Worm (Caenorhabditis elegans) whole organism, L4/young adult: ENCODE results near the gene nspg-7.2.

ENCODE experiments used
- W03F9.2 ChIP-seq: fragments of 150-350 bp; optimal IDR thresholded peaks from 2 replicates; lab custom pipeline; 2014; ENCODE audit warnings: missing biosample characterization, missing genetic modification characterization
- dao-5 ChIP-seq: sonication (generic microtip); optimal IDR thresholded peaks from 2 replicates; lab custom pipeline; 2016; ENCODE audit warnings: missing genotype, missing genetic modification characterization, moderate library complexity, missing compliant biosample characterization
- him-1 ChIP-seq: sonication (generic microtip); optimal IDR thresholded peaks from 2 replicates; lab custom pipeline; 2016; ENCODE audit warnings: missing genotype, missing genetic modification reagents, missing genetic modification characterization, missing compliant biosample characterization

The nspg-7.2 gene

DNA sequence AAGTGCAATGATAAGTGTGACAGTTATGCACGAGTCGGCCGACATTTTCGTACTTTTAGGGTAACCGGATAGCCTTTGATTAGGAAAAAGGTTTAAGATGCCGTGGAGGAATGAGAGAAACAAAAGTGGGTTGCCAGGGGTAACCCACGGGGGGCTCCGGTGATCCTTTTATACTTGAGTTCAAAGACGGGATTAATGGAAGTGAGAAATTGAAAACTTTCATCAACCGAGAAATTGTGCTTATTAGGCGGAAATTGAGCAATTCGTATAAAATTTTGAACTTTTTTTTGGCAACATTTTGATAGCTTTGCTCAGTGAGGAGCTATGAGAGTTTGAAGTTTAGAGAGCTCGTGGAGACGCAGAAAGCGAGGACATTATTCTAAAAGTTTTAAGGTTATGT is 2.6 kb downstream of the nspg-7.2 start, which contains the start of gene Y53G8AM.4:
TSS of gene Y53G8AM.4 (minus strand) at position 101 of the 400 bp plus-strand sequence.
- no peak for TF ChIP-seq him-1 (tag; lab: Kevin White, UChicago)
- TF ChIP-seq dao-5 (tag; lab: Kevin White, UChicago): no peak
- no peak for TF ChIP-seq W03F9.2

DNA sequence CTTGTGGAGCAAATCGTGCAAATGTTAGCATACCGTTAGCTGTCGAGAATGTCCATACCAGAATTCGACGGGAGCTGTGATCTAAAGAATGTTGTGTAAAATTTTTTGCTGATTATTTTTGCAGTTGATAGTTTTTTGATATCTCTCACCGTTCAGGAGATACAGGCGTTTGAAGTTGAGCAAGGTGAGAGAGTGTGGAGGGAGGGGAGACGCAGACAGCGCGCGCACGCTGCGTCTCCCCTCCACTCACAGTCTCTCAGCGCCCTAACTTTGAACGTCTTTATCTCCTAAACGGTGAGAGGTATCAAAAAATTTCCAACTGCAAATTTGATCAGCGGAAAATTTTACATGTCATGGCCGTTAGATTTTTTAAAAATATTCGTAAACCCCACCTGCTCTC is 3.2 kb downstream of the nspg-7.2 start:
- TF ChIP-seq W03F9.2 (no peak), him-1 (tag; lab: Kevin White, UChicago) (no peak), dao-5 (tag; lab: Kevin White, UChicago) (no peak)

DNA sequence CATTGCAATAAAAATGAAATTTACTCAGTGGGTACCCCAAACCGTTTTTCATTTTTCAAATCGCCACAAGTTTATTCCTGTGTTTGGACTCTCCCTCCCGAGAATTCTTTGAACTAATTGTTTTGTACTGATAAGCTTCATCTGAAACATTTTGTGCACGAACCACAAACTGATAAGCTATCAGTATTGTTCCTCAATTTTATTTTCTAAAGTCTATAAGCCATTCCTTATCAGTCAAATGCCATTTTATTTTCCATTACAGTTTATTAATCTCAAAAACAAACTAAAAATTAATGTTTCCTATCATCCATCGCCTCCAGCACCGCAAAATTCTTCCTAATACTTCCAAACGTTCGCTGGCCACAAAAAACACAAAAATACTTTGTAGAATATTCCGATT is 4.5 kb downstream of the nspg-7.2 start:
- TF ChIP-seq W03F9.2 (no peak), him-1 (tag; lab: Kevin White, UChicago) (no peak), dao-5 (tag; lab: Kevin White, UChicago) (no peak)

DNA sequence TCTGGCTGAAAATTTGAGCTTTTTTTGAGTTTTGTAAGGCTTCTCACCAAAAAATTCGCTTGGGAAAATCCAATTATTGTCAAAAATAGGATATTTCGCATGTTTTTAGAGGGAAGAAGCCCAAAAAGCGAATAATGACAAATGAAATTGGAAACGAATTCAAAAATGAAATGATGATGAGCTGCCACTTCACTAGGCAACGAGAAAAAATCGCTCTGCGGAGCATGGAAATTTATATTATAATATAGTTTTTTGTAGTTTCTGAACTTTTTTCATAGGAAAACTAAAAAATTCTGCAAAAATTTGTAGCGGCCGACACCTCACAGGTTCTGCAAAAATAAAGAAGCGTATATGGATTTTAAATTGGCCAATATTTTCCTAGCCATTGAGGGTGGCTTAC is 5.2 kb downstream of the nspg-7.2 start, which contains the start of gene Y53G8AL.3:
TSS of gene Y53G8AL.3 (minus strand) at position 101 of the 400 bp plus-strand sequence.
- TF ChIP-seq W03F9.2 (no peak), him-1 (tag; lab: Kevin White, UChicago) (no peak), dao-5 (tag; lab: Kevin White, UChicago) (no peak)

ce11 chrIII:3250596-3251112 is 7.6 kb downstream of the nspg-7.2 start, which contains the start of gene Y53G8AL.4:
Y53G8AL.4 (minus strand) TSS chrIII:3250646.
- no peak for TF ChIP-seq W03F9.2
- no peak for TF ChIP-seq dao-5 (tag; lab: Kevin White, UChicago)
- no peak for TF ChIP-seq him-1 (tag; lab: Kevin White, UChicago)

DNA sequence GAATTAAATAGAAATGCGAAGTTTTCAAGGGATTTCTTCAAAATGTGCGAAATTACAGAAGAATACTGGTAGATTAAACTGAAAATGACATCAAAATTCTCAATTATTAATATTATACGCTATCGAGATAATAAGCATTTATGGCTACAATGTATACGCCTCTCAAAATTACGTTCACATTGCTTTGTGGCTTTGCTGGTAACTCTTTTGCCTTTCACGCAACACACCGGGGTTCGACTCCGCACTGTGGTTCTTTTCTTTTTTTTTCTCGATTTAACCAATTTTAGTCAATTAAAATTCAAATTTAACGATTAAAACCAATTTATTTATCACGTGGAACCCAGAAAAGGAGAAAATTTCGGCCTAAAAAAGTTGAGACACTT is 9.2 kb downstream of the nspg-7.2 start:
- TF ChIP-seq dao-5 (tag; lab: Kevin White, UChicago) (peak; percentile 61), W03F9.2 (no peak)

ce11 chrIII:3248307-3249037 is 9.7 kb downstream of the nspg-7.2 start, which contains the start of gene nduf-9:
nduf-9 (minus strand) TSS chrIII:3248575.
- peak; percentile 39 for TF ChIP-seq W03F9.2
- no peak for TF ChIP-seq dao-5 (tag; lab: Kevin White, UChicago)

- TF ChIP-seq W03F9.2: no peak
- no peak for TF ChIP-seq him-1 (tag; lab: Kevin White, UChicago)
- TF ChIP-seq dao-5 (tag; lab: Kevin White, UChicago): no peak
Observed at ce11 chrIII:3242379-3242778, 15.8 kb downstream of the nspg-7.2 start.

- TF ChIP-seq dao-5 (tag; lab: Kevin White, UChicago) (no peak), W03F9.2 (no peak), him-1 (tag; lab: Kevin White, UChicago) (no peak)
Observed at ce11 chrIII:3241943-3242342, 16.3 kb downstream of the nspg-7.2 start.

DNA sequence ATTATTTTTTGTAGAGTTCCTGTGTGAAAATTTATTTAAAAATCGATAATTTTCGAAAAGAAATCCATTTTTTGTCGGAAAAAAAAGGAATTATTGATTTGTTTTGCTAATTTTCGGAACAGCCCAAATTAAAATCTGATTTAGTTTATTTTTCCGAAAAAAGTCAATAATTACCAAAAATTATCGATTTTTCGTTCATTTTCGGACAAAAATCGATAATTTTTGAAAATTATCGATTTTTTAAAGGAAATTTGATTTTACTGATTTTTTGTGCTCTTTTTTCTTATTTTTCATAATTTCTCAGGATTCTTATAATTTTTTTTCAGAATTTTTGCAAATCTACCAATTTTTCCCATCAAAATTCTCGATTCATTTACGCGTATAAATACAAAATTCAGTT is 16.8 kb downstream of the nspg-7.2 start:
- TF ChIP-seq him-1 (tag; lab: Kevin White, UChicago): no peak
- TF ChIP-seq dao-5 (tag; lab: Kevin White, UChicago): no peak
- TF ChIP-seq W03F9.2: no peak

- TF ChIP-seq him-1 (tag; lab: Kevin White, UChicago) (no peak), W03F9.2 (no peak), dao-5 (tag; lab: Kevin White, UChicago) (no peak)
Observed at ce11 chrIII:3240893-3241292, 17.3 kb downstream of the nspg-7.2 start.

DNA sequence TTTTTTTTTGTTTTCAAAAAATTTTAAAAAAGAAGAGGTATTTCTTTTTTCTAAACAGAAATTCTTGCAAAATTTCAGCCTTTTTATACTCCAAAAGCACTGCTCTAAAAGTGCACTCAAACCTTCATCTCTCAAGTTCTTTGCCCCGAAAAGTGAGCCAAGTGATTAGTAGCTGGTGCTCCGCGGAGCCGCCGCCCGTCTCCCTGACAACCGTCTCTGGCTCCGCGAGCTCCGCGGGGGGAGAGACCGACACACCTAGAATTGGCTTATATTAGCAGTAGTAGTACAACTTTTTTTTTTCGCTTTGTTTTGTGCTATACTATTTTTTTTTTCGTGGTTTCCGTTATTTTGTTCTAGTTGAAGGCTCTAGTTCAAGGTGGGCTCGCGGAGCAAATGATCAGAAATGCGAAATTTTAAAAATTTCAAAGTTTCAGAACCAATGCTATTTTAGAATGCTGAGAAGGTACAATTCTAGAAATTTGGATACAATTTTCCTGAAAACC is 25.5 kb downstream of the nspg-7.2 start, which contains the start of gene Y53G8AL.1:
TSS of gene Y53G8AL.1 (plus strand) at position 453 of the 503 bp plus-strand sequence.
- TF ChIP-seq dao-5 (tag; lab: Kevin White, UChicago) (no peak), W03F9.2 (no peak), him-1 (tag; lab: Kevin White, UChicago) (no peak)

DNA sequence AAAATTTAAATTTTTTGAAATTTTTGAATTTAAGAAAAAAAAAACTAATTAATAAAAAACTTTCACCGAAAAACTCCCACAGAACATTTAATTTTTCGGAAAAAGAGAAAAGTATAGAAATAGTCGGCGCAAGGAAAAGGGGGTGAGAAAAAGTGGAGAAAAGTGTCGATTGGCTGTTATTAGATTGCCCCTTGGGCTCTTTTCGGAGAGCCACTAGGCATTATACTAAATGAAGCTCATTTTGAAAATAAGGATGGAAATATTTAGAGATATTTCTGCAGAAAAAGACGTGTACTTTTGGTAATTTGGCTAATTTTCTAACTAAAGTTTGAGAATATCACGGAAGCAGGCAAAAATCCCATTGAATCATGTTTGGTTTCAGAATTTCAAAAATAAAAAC is 34.1 kb downstream of the nspg-7.2 start:
- no peak for TF ChIP-seq him-1 (tag; lab: Kevin White, UChicago)
- no peak for TF ChIP-seq dao-5 (tag; lab: Kevin White, UChicago)
- TF ChIP-seq W03F9.2: no peak

- TF ChIP-seq dao-5 (tag; lab: Kevin White, UChicago): no peak
Observed at ce11 chrIII:3222707-3223106, 35.5 kb downstream of the nspg-7.2 start.
